Worm (Caenorhabditis elegans): ENCODE data around the gene ins-16.

Gene ins-16

ce11 chrIII:2100842-2101241 lies 40.1 kb upstream of the ins-16 start:
- no peak for TF ChIP-seq nhr-76 (tag; optimal IDR thresholded peaks at IDR 0.05)
- no peak for TF ChIP-seq ama-1 (optimal IDR thresholded peaks at IDR 0.05)
- no peak for TF ChIP-seq unc-39 (tag; optimal IDR thresholded peaks at IDR 0.05)
- TF ChIP-seq hlh-11 (tag; optimal IDR thresholded peaks at IDR 0.05), result peak; percentile 87
- peak; percentile 79; the same call in 1 of the 2 replicates for TF ChIP-seq egl-43 (GFP tag; IDR thresholded peaks at IDR 0.05)
- no peak for TF ChIP-seq daf-8 (GFP tag; IDR thresholded peaks at IDR 0.05)
- no peak for TF ChIP-seq skn-1 (tag; optimal IDR thresholded peaks at IDR 0.05)
- peak; percentile 59 for TF ChIP-seq nhr-48 (tag; optimal IDR thresholded peaks at IDR 0.05)
- TF ChIP-seq dve-1 (tag; optimal IDR thresholded peaks at IDR 0.05; ENCODE audit: insufficient read depth), result peak; percentile 68
- TF ChIP-seq duxl-1 (tag; optimal IDR thresholded peaks at IDR 0.05; ENCODE audit: poor library complexity), result peak; percentile 79
- TF ChIP-seq T26A8.4 (GFP tag; IDR thresholded peaks at IDR 0.05), result peak; percentile 66
- TF ChIP-seq unc-130 (GFP tag; optimal IDR thresholded peaks at IDR 0.05), result no peak
- no peak for TF ChIP-seq daf-12 (tag; optimal IDR thresholded peaks at IDR 0.05)
- peak; percentile 77 for TF ChIP-seq mep-1 (tag; optimal IDR thresholded peaks at IDR 0.05)
- no peak for TF ChIP-seq Y5F2A.4 (GFP tag; optimal IDR thresholded peaks at IDR 0.05)
- 0 out of 2 replicates have a peak, but pooled peaks have one; percentile 27 for TF ChIP-seq ceh-20 (GFP tag; IDR thresholded peaks at IDR 0.05)
- TF ChIP-seq aha-1 (tag), result peak; percentile 98
- TF ChIP-seq F44E2.7 (GFP tag; IDR thresholded peaks at IDR 0.05), result no peak
- TF ChIP-seq unc-62 (GFP tag; optimal IDR thresholded peaks at IDR 0.05 in 1 of 2), result no peak
- TF ChIP-seq unc-62 (tag; optimal IDR thresholded peaks at IDR 0.05), result no peak
- TF ChIP-seq dpl-1 (GFP tag; optimal IDR thresholded peaks at IDR 0.05), result peak; percentile 24
- TF ChIP-seq fkh-10 (GFP tag; optimal IDR thresholded peaks at IDR 0.05), result peak; percentile 79
- TF ChIP-seq D1046.2 (GFP tag; IDR thresholded peaks at IDR 0.05), result no peak
- TF ChIP-seq nhr-28 (tag; optimal IDR thresholded peaks at IDR 0.05), result peak; percentile 28
- TF ChIP-seq ZK337.2 (GFP tag; IDR thresholded peaks at IDR 0.05), result no peak
- no peak for TF ChIP-seq Y105C5A.15 (GFP tag; IDR thresholded peaks at IDR 0.05)
- TF ChIP-seq F10B5.3 (tag; optimal IDR thresholded peaks at IDR 0.05), result no peak
- TF ChIP-seq snpc-1.2 (GFP tag; IDR thresholded peaks at IDR 0.05), result no peak
- no peak for TF ChIP-seq pqm-1 (tag; optimal IDR thresholded peaks at IDR 0.05)
- no peak for TF ChIP-seq jun-1 (tag; optimal IDR thresholded peaks at IDR 0.05)
- TF ChIP-seq lin-1 (GFP tag; IDR thresholded peaks at IDR 0.05), result 0 out of 2 replicates have a peak, but pooled peaks have one; percentile 41
- no peak for TF ChIP-seq cey-2 (tag; optimal IDR thresholded peaks at IDR 0.05; ENCODE audit: borderline replicate concordance, insufficient read depth)
- no peak for TF ChIP-seq dmd-8 (GFP tag; IDR thresholded peaks at IDR 0.05)
- no peak for TF ChIP-seq saeg-2 (GFP tag; IDR thresholded peaks at IDR 0.05)
- TF ChIP-seq nhr-102 (tag; optimal IDR thresholded peaks at IDR 0.05), result peak; percentile 32
- no peak for TF ChIP-seq attf-4 (tag; optimal IDR thresholded peaks at IDR 0.05)
- no peak for TF ChIP-seq R02D3.7 (tag; optimal IDR thresholded peaks at IDR 0.05)
- no peak for TF ChIP-seq zip-11 (GFP tag; IDR thresholded peaks at IDR 0.05)
- TF ChIP-seq lin-39 (tag; optimal IDR thresholded peaks at IDR 0.05), result no peak
- peak; percentile 44; the same call in 1 of the 2 replicates for TF ChIP-seq php-3 (GFP tag; IDR thresholded peaks at IDR 0.05)
- TF ChIP-seq lin-13 (GFP tag; optimal IDR thresholded peaks at IDR 0.05), result peak; percentile 67
- no peak for TF ChIP-seq tra-1 (GFP tag; IDR thresholded peaks at IDR 0.05)
- TF ChIP-seq ceh-32 (tag; optimal IDR thresholded peaks at IDR 0.05; ENCODE audit: poor library complexity), result no peak
- TF ChIP-seq zip-2 (tag; optimal IDR thresholded peaks at IDR 0.05), result no peak
- no peak for TF ChIP-seq aly-2 (tag; optimal IDR thresholded peaks at IDR 0.05)
- peak; percentile 44 for TF ChIP-seq zfp-2 (tag; optimal IDR thresholded peaks at IDR 0.05)
- peak; percentile 80 for TF ChIP-seq rbr-2 (tag; optimal IDR thresholded peaks at IDR 0.05)
- no peak for TF ChIP-seq lim-7 (GFP tag; IDR thresholded peaks at IDR 0.05)
- no peak for TF ChIP-seq gei-8 (GFP tag; optimal IDR thresholded peaks at IDR 0.05)
- no peak for TF ChIP-seq T20F7.1 (GFP tag; optimal IDR thresholded peaks at IDR 0.05)
- TF ChIP-seq nhr-42 (GFP tag; IDR thresholded peaks at IDR 0.05), result no peak
- TF ChIP-seq Y48G9A.11 (GFP tag; IDR thresholded peaks at IDR 0.05), result no peak
- peak; percentile 5 to 71 for TF ChIP-seq hif-1 (tag; optimal IDR thresholded peaks at IDR 0.05)

Measured in whole organism, L4 larva.